Worm (Caenorhabditis elegans): ENCODE data around the gene T05B9.2.
A peak's percentile ranks its signal among the peaks of the same experiment; 100 is the strongest.

Gene T05B9.2

DNA sequence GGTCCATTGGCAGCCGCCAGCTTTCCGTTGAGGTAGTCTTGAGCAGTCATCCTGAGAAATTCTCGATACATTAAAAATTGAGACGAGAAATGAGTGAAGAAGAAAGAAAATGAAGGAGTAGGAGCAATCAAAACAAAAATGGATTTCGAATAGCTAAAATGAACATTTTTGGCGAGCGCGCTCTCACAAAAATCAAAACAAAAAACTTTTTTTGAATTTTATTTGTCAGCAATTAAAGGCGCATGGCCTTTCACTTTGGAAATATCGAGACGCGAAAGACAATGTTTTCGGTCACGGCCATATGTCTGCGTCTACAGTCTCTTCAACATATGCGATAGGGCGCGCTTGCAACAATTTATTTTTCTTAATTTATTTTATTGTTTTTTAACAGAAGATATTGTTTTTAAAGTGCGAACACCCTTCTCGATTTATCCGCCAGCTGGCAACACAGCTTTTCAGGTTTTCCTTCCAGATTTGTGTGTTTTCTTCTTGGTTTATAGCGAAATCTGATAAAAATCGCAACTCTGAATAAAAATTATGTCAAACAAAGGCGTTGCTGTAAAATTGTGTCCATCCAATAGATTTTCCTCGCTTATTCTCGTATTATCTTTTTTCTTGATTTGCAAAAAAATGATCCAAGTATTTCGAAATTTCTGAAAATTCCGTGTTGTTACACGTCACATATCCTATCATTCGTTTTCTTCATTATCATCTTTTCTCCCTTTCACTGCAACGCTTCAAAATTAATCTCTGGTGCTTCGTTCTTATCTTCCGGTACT lies 16.6 kb upstream of the T05B9.2 start, which contains the start of the genes rpn-9 and T06D8.9 (continued):
- TF ChIP-seq egl-44 (GFP tag; IDR thresholded peaks at IDR 0.05) = no peak
- no peak for TF ChIP-seq ccch-3 (GFP tag; optimal IDR thresholded peaks at IDR 0.05)
- no peak for TF ChIP-seq Y79H2A.3 (GFP tag; conservative IDR thresholded peaks at IDR 0.05)

DNA sequence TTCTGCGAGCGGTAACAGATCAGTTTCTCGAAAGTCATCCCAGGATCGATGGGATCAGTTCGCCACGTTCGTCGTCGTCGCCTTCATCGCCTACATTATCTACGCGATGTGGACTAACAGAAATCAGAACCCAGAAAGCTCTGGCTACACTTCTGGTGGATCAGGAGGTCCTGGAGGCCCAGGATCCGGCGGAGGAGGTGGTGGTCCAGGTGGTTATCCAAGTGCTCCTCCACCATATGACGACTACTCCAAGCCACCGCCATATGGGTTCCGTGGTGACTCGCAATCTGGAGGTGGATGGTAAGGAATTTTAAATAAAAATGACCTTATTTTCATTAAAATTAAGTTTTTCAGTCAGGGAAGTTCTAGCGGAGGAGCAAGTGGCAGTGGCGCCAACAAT lies 15.4 kb upstream of the T05B9.2 start:
- TF ChIP-seq madf-8 (GFP tag; conservative IDR thresholded peaks at IDR 0.05) (no peak), ceh-40 (GFP tag; IDR thresholded peaks at IDR 0.05) (no peak), F33H1.4 (GFP tag; IDR thresholded peaks at IDR 0.05) (no peak), nfya-2 (GFP tag; IDR thresholded peaks at IDR 0.05) (no peak), dox-1 (GFP tag; IDR thresholded peaks at IDR 0.05) (0 out of 2 replicates have a peak, but pooled peaks have one; percentile 24), lsy-27 (tag; optimal IDR thresholded peaks at IDR 0.05; ENCODE audit: borderline replicate concordance, insufficient read depth) (no peak), F37B4.10 (GFP tag; IDR thresholded peaks at IDR 0.05) (no peak), zfh-2 (GFP tag; conservative IDR thresholded peaks at IDR 0.05) (peak; percentile 52), Y53F4B.3 (GFP tag; IDR thresholded peaks at IDR 0.05) (no peak), C06A6.2 (GFP tag; conservative IDR thresholded peaks at IDR 0.05) (no peak), egl-44 (GFP tag; IDR thresholded peaks at IDR 0.05) (no peak)

DNA sequence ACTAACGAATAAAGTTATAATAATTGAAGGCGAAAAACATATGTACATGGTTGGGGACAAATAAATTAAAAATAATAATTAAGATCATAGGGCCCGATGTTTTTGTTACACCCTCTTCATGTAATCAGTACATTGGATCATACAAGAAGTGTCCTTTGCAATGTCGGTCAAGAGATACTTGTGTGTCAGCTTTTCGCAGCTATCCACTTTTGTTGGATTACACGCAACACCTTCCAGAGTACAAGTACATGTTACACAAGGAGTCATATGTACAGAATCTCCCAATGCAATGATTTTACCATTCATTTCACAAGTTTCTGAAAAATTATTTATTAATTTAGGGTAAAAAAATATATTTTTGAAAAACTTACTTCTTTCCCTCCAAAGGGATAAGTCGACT lies 14.7 kb upstream of the T05B9.2 start:
- no peak for TF ChIP-seq akir-1 (GFP tag; optimal IDR thresholded peaks at IDR 0.05)
- no peak for TF ChIP-seq F55B11.4 (tag; optimal IDR thresholded peaks at IDR 0.05; ENCODE audit: borderline replicate concordance, insufficient read depth)
- no peak for TF ChIP-seq lir-1 (GFP tag; conservative IDR thresholded peaks at IDR 0.05)

DNA sequence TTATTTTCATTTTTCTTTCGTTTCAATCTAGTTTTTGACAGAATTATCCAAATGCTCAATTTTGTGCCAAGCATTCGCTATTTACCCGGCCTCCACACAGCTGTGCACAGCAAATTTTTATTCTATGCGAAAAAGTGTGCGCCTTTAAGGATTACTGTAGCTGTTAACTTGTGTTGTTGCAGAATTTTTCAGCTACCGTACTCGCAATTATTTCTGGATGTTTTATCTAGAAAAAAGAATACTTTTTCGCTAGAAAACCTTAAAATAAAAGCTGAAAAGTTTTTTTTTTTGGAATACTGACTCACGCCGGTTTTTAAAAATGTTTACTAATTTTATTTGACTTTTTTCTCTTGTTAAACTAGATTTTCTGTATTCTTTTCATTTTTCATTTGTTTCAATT lies 14.1 kb upstream of the T05B9.2 start:
- TF ChIP-seq hsf-1 (GFP tag; IDR thresholded peaks at IDR 0.05) (no peak), Y95B8A.8 (GFP tag; IDR thresholded peaks at IDR 0.05) (no peak), Y67H2A.10 (GFP tag; conservative IDR thresholded peaks at IDR 0.05) (no peak), rcor-1 (GFP tag; IDR thresholded peaks at IDR 0.05) (0 out of 2 replicates have a peak, but pooled peaks have one; percentile 10), attf-3 (GFP tag; conservative IDR thresholded peaks at IDR 0.05) (no peak), mes-4 (tag; optimal IDR thresholded peaks at IDR 0.05) (no peak), ekl-4 (GFP tag; IDR thresholded peaks at IDR 0.05) (no peak), C06A6.2 (GFP tag; conservative IDR thresholded peaks at IDR 0.05) (no peak), hmg-1.2 (GFP tag; IDR thresholded peaks at IDR 0.05) (no peak), efl-1 (GFP tag; optimal IDR thresholded peaks at IDR 0.05) (no peak), hlh-26 (GFP tag; conservative IDR thresholded peaks at IDR 0.05) (no peak), nfyb-1 (GFP tag; IDR thresholded peaks at IDR 0.05) (no peak), ztf-25 (GFP tag; IDR thresholded peaks at IDR 0.05) (no peak), pha-4 (tag; optimal IDR thresholded peaks at IDR 0.05) (no peak), him-1 (tag; optimal IDR thresholded peaks at IDR 0.05) (peak; percentile 76), B0261.1 (tag; optimal IDR thresholded peaks at IDR 0.05) (no peak), xnd-1 (tag; optimal IDR thresholded peaks at IDR 0.05) (peak; percentile 93), Y53F4B.3 (GFP tag; IDR thresholded peaks at IDR 0.05) (no peak), F57A8.1 (GFP tag; optimal IDR thresholded peaks at IDR 0.05) (no peak), ZK185.1 (tag; optimal IDR thresholded peaks at IDR 0.05; ENCODE audit: poor library complexity, severe bottlenecking) (no peak), B0019.2 (GFP tag; conservative IDR thresholded peaks at IDR 0.05) (peak; percentile 99), tbx-9 (tag; optimal IDR thresholded peaks at IDR 0.05; ENCODE audit: borderline replicate concordance) (no peak), ztf-3 (GFP tag; optimal IDR thresholded peaks at IDR 0.05) (no peak), madf-6 (GFP tag; IDR thresholded peaks at IDR 0.05) (peak; percentile 81), akir-1 (GFP tag; optimal IDR thresholded peaks at IDR 0.05) (no peak), snpc-1.1 (tag; optimal IDR thresholded peaks at IDR 0.05; ENCODE audit: insufficient read depth) (no peak), bed-2 (GFP tag; IDR thresholded peaks at IDR 0.05) (no peak), F33H1.4 (GFP tag; IDR thresholded peaks at IDR 0.05) (peak; percentile 56), cebp-2 (GFP tag; IDR thresholded peaks at IDR 0.05) (no peak), atf-7 (tag; optimal IDR thresholded peaks at IDR 0.05) (no peak)
